Worm (Caenorhabditis elegans) whole organism, late embryonic: ENCODE results near the gene pqn-36.

ENCODE experiments used
- C38D4.7 ChIP-seq: fragments of 200-800 bp; sonication (Bioruptor generic); optimal IDR thresholded peaks from 2 replicates; lab custom pipeline; 2018; ENCODE audit warnings: mild to moderate bottlenecking, missing genetic modification characterization, moderate library complexity, missing compliant biosample characterization
- ahr-1 ChIP-seq: sonication (generic microtip); optimal IDR thresholded peaks from 2 replicates; lab custom pipeline; 2016; ENCODE audit warnings: missing genetic modification characterization, missing compliant biosample characterization
- ama-1 ChIP-seq: fragments of 150-350 bp; optimal IDR thresholded peaks from 2 replicates; lab custom pipeline; 2014
- ceh-19 ChIP-seq: fragments of 200-800 bp; sonication (Bioruptor generic); optimal IDR thresholded peaks from 2 replicates; lab custom pipeline; 2018; ENCODE audit warnings: mild to moderate bottlenecking, missing genetic modification characterization, missing compliant biosample characterization
- eyg-1 ChIP-seq: sonication (generic microtip); optimal IDR thresholded peaks from 2 replicates; lab custom pipeline; 2016; ENCODE audit warnings: missing genotype, missing genetic modification characterization, missing compliant biosample characterization
- fkh-10 ChIP-seq: fragments of 150-350 bp; optimal IDR thresholded peaks from 2 replicates; lab custom pipeline; 2014; ENCODE audit warnings: missing biosample characterization, missing genetic modification reagents, missing genetic modification characterization
- hlh-8 ChIP-seq: sonication (generic microtip); optimal IDR thresholded peaks from 2 replicates; lab custom pipeline; 2016; ENCODE audit warnings: missing genotype, missing genetic modification characterization, missing compliant biosample characterization
- lim-6 ChIP-seq: sonication (generic microtip); optimal IDR thresholded peaks from 2 replicates; lab custom pipeline; 2016; ENCODE audit warnings: missing genetic modification characterization, missing compliant biosample characterization
- nhr-11 ChIP-seq: fragments of 150-350 bp; optimal IDR thresholded peaks from 2 replicates; lab custom pipeline; 2014; ENCODE audit warnings: missing biosample characterization, missing genetic modification characterization
- pha-2 ChIP-seq: sonication (generic microtip); optimal IDR thresholded peaks from 2 replicates; lab custom pipeline; 2017; ENCODE audit warnings: mild to moderate bottlenecking, missing genetic modification characterization, missing compliant biosample characterization
- pha-4 ChIP-seq: fragments of 150-350 bp; optimal IDR thresholded peaks from 2 replicates; lab custom pipeline; 2018; ENCODE audit warnings: missing biosample characterization, missing genetic modification reagents, missing genetic modification characterization
- tbx-2 ChIP-seq: sonication (generic microtip); optimal IDR thresholded peaks from 2 replicates; lab custom pipeline; 2016; ENCODE audit warnings: missing genetic modification characterization, missing compliant biosample characterization

ce11 chrX:15374668-15375208 is 40.6 kb downstream of the pqn-36 start:
- TF ChIP-seq pha-4 (tag; lab: Kevin White, UChicago) (no peak), fkh-10 (no peak), C38D4.7 (GFP tag; lab: Kevin White, UChicago) (no peak), ceh-19 (GFP tag; lab: Kevin White, UChicago) (no peak), lim-6 (tag; lab: Kevin White, UChicago) (no peak), tbx-2 (tag; lab: Kevin White, UChicago) (no peak), pha-2 (tag; lab: Kevin White, UChicago) (no peak), ama-1 (lab: Kevin White, UChicago) (no peak), hlh-8 (tag; lab: Kevin White, UChicago) (no peak), eyg-1 (tag; lab: Kevin White, UChicago) (no peak), ahr-1 (tag; lab: Kevin White, UChicago) (no peak), nhr-11 (tag; lab: Kevin White, UChicago) (no peak)
